Worm (Caenorhabditis elegans) whole organism, young adult: Measurements from ENCODE around the gene C49G7.7.

Experiments
- B0336.3 ChIP-seq: fragments of 200-800 bp; sonication (Bioruptor generic); IDR thresholded peaks from 2 replicates; pipeline ENCODE4 v1.3.6; 2022; ENCODE audit warnings: missing genetic modification characterization, missing compliant biosample characterization
- C17E4.6 ChIP-seq: fragments of 200-800 bp; sonication (Bioruptor generic); IDR thresholded peaks from 2 replicates; pipeline ENCODE4 v1.3.6; 2022; ENCODE audit warnings: missing genetic modification reagents, missing genetic modification characterization, missing compliant biosample characterization
- F22D6.2 ChIP-seq: sonication (generic microtip); optimal IDR thresholded peaks from 2 replicates; lab custom pipeline; 2016; ENCODE audit warnings: mild to moderate bottlenecking, missing genetic modification characterization, missing compliant biosample characterization
- T26A5.8 ChIP-seq: sonication (generic microtip); optimal IDR thresholded peaks from 2 replicates; lab custom pipeline; 2016; ENCODE audit warnings: missing genetic modification characterization, missing compliant biosample characterization
- Y56A3A.18 ChIP-seq: fragments of 200-800 bp; sonication (Bioruptor generic); IDR thresholded peaks from 2 replicates; pipeline ENCODE4 v1.3.6; 2022; ENCODE audit warnings: missing genetic modification reagents, missing genetic modification characterization, missing compliant biosample characterization
- Y67H2A.10 ChIP-seq: fragments of 200-800 bp; sonication (Bioruptor generic); conservative IDR thresholded peaks from 2 replicates; pipeline ENCODE4 v1.3.6; 2022; ENCODE audit warnings: missing genetic modification reagents, missing genetic modification characterization, missing compliant biosample characterization
- akir-1 ChIP-seq: fragments of 200-800 bp; sonication (Bioruptor generic); optimal IDR thresholded peaks from 2 replicates; lab custom pipeline; 2018; ENCODE audit warnings: mild to moderate bottlenecking, missing genetic modification characterization, moderate library complexity, missing compliant biosample characterization
- aptf-2 ChIP-seq: fragments of 200-800 bp; sonication (Bioruptor generic); conservative IDR thresholded peaks from 2 replicates; pipeline ENCODE4 v1.3.6; 2022; ENCODE audit warnings: missing genetic modification reagents, missing genetic modification characterization, missing compliant biosample characterization
- aptf-3 ChIP-seq: fragments of 200-800 bp; sonication (Bioruptor generic); IDR thresholded peaks from 2 replicates; pipeline ENCODE4 v1.3.6; 2022; ENCODE audit warnings: missing genetic modification characterization, missing compliant biosample characterization
- cebp-1 ChIP-seq, 2 experiments: fragments of 200-800 bp in 1 of 2; sonication (Bioruptor generic) in 1 of 2; sonication (generic microtip) in 1 of 2; IDR thresholded peaks in 1 of 2; optimal IDR thresholded peaks in 1 of 2; 2 replicates each; pipeline versions ENCODE4 v1.3.6 to Lab custom; 2017 to 2022; ENCODE audit warnings: missing compliant biosample characterization in 2 of 2, missing genetic modification characterization in 2 of 2, mild to moderate bottlenecking in 1 of 2, missing genetic modification reagents in 1 of 2, moderate library complexity in 1 of 2
- ceh-91 ChIP-seq: fragments of 200-800 bp; sonication (Bioruptor generic); IDR thresholded peaks from 2 replicates; pipeline ENCODE4 v1.3.6; 2022; ENCODE audit warnings: missing genetic modification reagents, missing genetic modification characterization, missing compliant biosample characterization
- dox-1 ChIP-seq: fragments of 200-800 bp; sonication (Bioruptor generic); IDR thresholded peaks from 2 replicates; pipeline ENCODE4 v1.3.6; 2022; ENCODE audit warnings: missing genetic modification reagents, missing genetic modification characterization, missing compliant biosample characterization
- egl-18 ChIP-seq: fragments of 200-800 bp; sonication (Bioruptor generic); IDR thresholded peaks from 2 replicates; pipeline ENCODE4 v1.3.6; 2022; ENCODE audit warnings: missing genetic modification reagents, missing genetic modification characterization, missing compliant biosample characterization
- egrh-3 ChIP-seq: fragments of 200-800 bp; sonication (Bioruptor generic); IDR thresholded peaks from 2 replicates; pipeline ENCODE4 v1.3.6; 2022; ENCODE audit warnings: missing genetic modification reagents, missing genetic modification characterization, missing compliant biosample characterization
- hlh-12 ChIP-seq: sonication (generic microtip); optimal IDR thresholded peaks from 2 replicates; lab custom pipeline; 2016; ENCODE audit warnings: missing genetic modification characterization, missing compliant biosample characterization
- hlh-26 ChIP-seq: fragments of 200-800 bp; sonication (Bioruptor generic); conservative IDR thresholded peaks from 2 replicates; pipeline ENCODE4 v1.3.6; 2022; ENCODE audit warnings: missing genetic modification reagents, missing genetic modification characterization, missing compliant biosample characterization
- hmg-1.2 ChIP-seq: fragments of 200-800 bp; sonication (Bioruptor generic); IDR thresholded peaks from 2 replicates; pipeline ENCODE4 v1.3.6; 2022; ENCODE audit warnings: missing genetic modification reagents, missing genetic modification characterization, missing compliant biosample characterization
- hmg-20 ChIP-seq: fragments of 200-800 bp; sonication (Bioruptor generic); IDR thresholded peaks from 2 replicates; pipeline ENCODE4 v1.3.6; 2022; ENCODE audit warnings: missing genetic modification reagents, missing genetic modification characterization, missing compliant biosample characterization
- let-526 ChIP-seq: fragments of 200-800 bp; sonication (Bioruptor generic); IDR thresholded peaks from 2 replicates; pipeline ENCODE4 v1.3.6; 2022; ENCODE audit warnings: missing genetic modification reagents, missing genetic modification characterization, missing compliant biosample characterization
- let-607 ChIP-seq, 2 experiments: fragments of 200-800 bp in 1 of 2; sonication (Bioruptor generic) in 1 of 2; sonication (generic microtip) in 1 of 2; optimal IDR thresholded peaks; 2 replicates each; lab custom pipeline; 2016 to 2018; ENCODE audit warnings: mild to moderate bottlenecking in 2 of 2, missing compliant biosample characterization in 2 of 2, missing genetic modification characterization in 2 of 2, moderate library complexity in 2 of 2, missing genotype in 1 of 2
- lin-26 ChIP-seq: fragments of 200-800 bp; sonication (Bioruptor generic); IDR thresholded peaks from 2 replicates; pipeline ENCODE4 v1.3.6; 2022; ENCODE audit warnings: missing genetic modification reagents, missing genetic modification characterization, missing compliant biosample characterization
- lin-35 ChIP-seq, 3 experiments: fragments of 150-350 bp in 2 of 3; sonication (generic microtip) in 1 of 3; optimal IDR thresholded peaks; 2 replicates each; lab custom pipeline; 2014 to 2018; ENCODE audit warnings: missing biosample characterization in 3 of 3, missing genetic modification characterization in 3 of 3, missing genetic modification reagents in 3 of 3
- lsl-1 ChIP-seq: fragments of 200-800 bp; sonication (Bioruptor generic); optimal IDR thresholded peaks from 2 replicates; lab custom pipeline; 2018; ENCODE audit warnings: mild to moderate bottlenecking, missing genetic modification characterization, moderate library complexity, missing compliant biosample characterization
- lsy-27 ChIP-seq: sonication (generic microtip); optimal IDR thresholded peaks from 2 replicates; lab custom pipeline; 2017; ENCODE audit warnings: missing genetic modification characterization, mild to moderate bottlenecking, missing compliant biosample characterization, antibody characterized with exemption, missing genotype, borderline replicate concordance; ENCODE audit not compliant: insufficient read depth
- madf-10 ChIP-seq: sonication (generic microtip); optimal IDR thresholded peaks from 2 replicates; lab custom pipeline; 2016; ENCODE audit warnings: mild to moderate bottlenecking, missing genetic modification characterization, missing compliant biosample characterization
- madf-6 ChIP-seq: fragments of 200-800 bp; sonication (Bioruptor generic); IDR thresholded peaks from 2 replicates; pipeline ENCODE4 v1.3.6; 2022; ENCODE audit warnings: missing genetic modification reagents, missing genetic modification characterization, missing compliant biosample characterization
- nhr-80 ChIP-seq: sonication (generic microtip); optimal IDR thresholded peaks from 2 replicates; lab custom pipeline; 2016; ENCODE audit warnings: missing genetic modification characterization, missing compliant biosample characterization
- nhr-90 ChIP-seq: sonication (generic microtip); optimal IDR thresholded peaks from 2 replicates; lab custom pipeline; 2016; ENCODE audit warnings: missing genotype, mild to moderate bottlenecking, missing genetic modification characterization, missing compliant biosample characterization
- pha-4 ChIP-seq: fragments of 150-350 bp; sonication (generic microtip); optimal IDR thresholded peaks from 2 replicates; lab custom pipeline; 2014; ENCODE audit warnings: missing biosample characterization, missing genetic modification reagents, missing genetic modification characterization
- rcor-1 ChIP-seq: fragments of 200-800 bp; sonication (Bioruptor generic); IDR thresholded peaks from 2 replicates; pipeline ENCODE4 v1.3.6; 2022; ENCODE audit warnings: missing genetic modification reagents, missing genetic modification characterization, missing compliant biosample characterization
- snpc-3.4 ChIP-seq: sonication (generic microtip); optimal IDR thresholded peaks from 2 replicates; lab custom pipeline; 2017; ENCODE audit warnings: missing genetic modification characterization, mild to moderate bottlenecking, missing compliant biosample characterization, antibody characterized with exemption, moderate library complexity, missing genotype, missing genetic modification reagents
- somi-1 ChIP-seq: fragments of 200-800 bp; sonication (Bioruptor generic); optimal IDR thresholded peaks from 2 replicates; lab custom pipeline; 2018; ENCODE audit warnings: mild to moderate bottlenecking, missing genetic modification characterization, missing compliant biosample characterization
- xnd-1 ChIP-seq: sonication (generic microtip); optimal IDR thresholded peaks from 2 replicates; lab custom pipeline; 2016; ENCODE audit warnings: missing genotype, missing genetic modification reagents, missing genetic modification characterization, missing compliant biosample characterization
- ztf-18 ChIP-seq: sonication (generic microtip); optimal IDR thresholded peaks from 2 replicates; lab custom pipeline; 2016; ENCODE audit warnings: missing genotype, mild to moderate bottlenecking, missing genetic modification characterization, missing compliant biosample characterization
- ztf-25 ChIP-seq: fragments of 200-800 bp; sonication (Bioruptor generic); IDR thresholded peaks from 2 replicates; pipeline ENCODE4 v1.3.6; 2022; ENCODE audit warnings: missing genetic modification reagents, missing genetic modification characterization, missing compliant biosample characterization
- ztf-28 ChIP-seq: fragments of 200-800 bp; sonication (Bioruptor generic); IDR thresholded peaks from 2 replicates; pipeline ENCODE4 v1.3.6; 2022; ENCODE audit warnings: missing genetic modification reagents, missing genetic modification characterization, missing compliant biosample characterization
- ztf-3 ChIP-seq: fragments of 200-800 bp; sonication (Bioruptor generic); optimal IDR thresholded peaks from 2 replicates; lab custom pipeline; 2018; ENCODE audit warnings: mild to moderate bottlenecking, missing genetic modification characterization, missing compliant biosample characterization

The C49G7.7 gene

ce11 chrV:4024777-4025176 lies 9.5 kb upstream of the C49G7.7 start, which contains the start of gene K09D9.1 (continued):
- TF ChIP-seq let-526 (GFP tag; lab: Robert Waterston, UW) = no peak
- no peak for TF ChIP-seq ztf-25 (GFP tag; lab: Robert Waterston, UW)
- no peak for TF ChIP-seq hlh-26 (GFP tag; lab: Robert Waterston, UW)
- TF ChIP-seq pha-4 (tag; lab: Kevin White, UChicago) = peak; percentile 63
- TF ChIP-seq Y56A3A.18 = no peak
- TF ChIP-seq madf-10 = no peak
- TF ChIP-seq Y67H2A.10 = no peak
- TF ChIP-seq lin-26 = no peak
- TF ChIP-seq lsy-27 = no peak
- TF ChIP-seq nhr-90 (tag; lab: Kevin White, UChicago) = no peak
- TF ChIP-seq snpc-3.4 (tag; lab: Kevin White, UChicago) = no peak

ce11 chrV:4029627-4030026 lies 4.6 kb upstream of the C49G7.7 start:
- 0 out of 2 replicates have a peak, but pooled peaks have one; percentile 18 for TF ChIP-seq egrh-3 (GFP tag; lab: Robert Waterston, UW)
- no peak for TF ChIP-seq ztf-18 (tag; lab: Kevin White, UChicago)
- no peak for TF ChIP-seq T26A5.8 (tag; lab: Kevin White, UChicago)
- no peak for TF ChIP-seq lsy-27
- no peak for TF ChIP-seq hmg-20
- TF ChIP-seq F22D6.2 (tag; lab: Kevin White, UChicago) = no peak
- no peak for TF ChIP-seq akir-1 (GFP tag; lab: Kevin White, UChicago)
- TF ChIP-seq egl-18 (GFP tag; lab: Robert Waterston, UW) = no peak
- TF ChIP-seq aptf-2 = peak; percentile 95
- no peak for TF ChIP-seq ztf-3 (GFP tag; lab: Kevin White, UChicago)
- TF ChIP-seq ceh-91 (GFP tag; lab: Robert Waterston, UW) = no peak
- no peak for TF ChIP-seq lsl-1 (GFP tag; lab: Kevin White, UChicago)
- 0 out of 2 replicates have a peak, but pooled peaks have one; percentile 11 for TF ChIP-seq Y56A3A.18
- TF ChIP-seq ztf-28 (GFP tag; lab: Robert Waterston, UW) = no peak
- no peak for TF ChIP-seq xnd-1
- TF ChIP-seq rcor-1 = no peak
- 0 out of 2 replicates have a peak, but pooled peaks have one; percentile 16 for TF ChIP-seq B0336.3 (GFP tag; lab: Robert Waterston, UW)
- TF ChIP-seq hlh-12 (tag; lab: Kevin White, UChicago) = no peak
- TF ChIP-seq somi-1 (GFP tag; lab: Kevin White, UChicago) = no peak
- TF ChIP-seq cebp-1 (GFP tag; IDR thresholded peaks at IDR 0.05; lab: Robert Waterston, UW) = no peak
- peak; percentile 16 for TF ChIP-seq cebp-1 (tag; optimal IDR thresholded peaks at IDR 0.05; lab: Kevin White, UChicago)
- peak; percentile 50; the same call in 1 of the 2 replicates for TF ChIP-seq aptf-3 (GFP tag; lab: Robert Waterston, UW)
- no peak for TF ChIP-seq let-607 (tag; optimal IDR thresholded peaks at IDR 0.05; lab: Kevin White, UChicago)
- peak; percentile 20 for TF ChIP-seq nhr-80 (tag; lab: Kevin White, UChicago)
- 0 out of 2 replicates have a peak, but pooled peaks have one; percentile 14 for TF ChIP-seq madf-6
- TF ChIP-seq hmg-1.2 (GFP tag; lab: Robert Waterston, UW) = peak; percentile 74; the same call in 1 of the 2 replicates
- TF ChIP-seq C17E4.6 (GFP tag; lab: Robert Waterston, UW) = no peak
- no peak for TF ChIP-seq dox-1 (GFP tag; lab: Robert Waterston, UW)

ce11 chrV:4031319-4031718 lies 3.0 kb upstream of the C49G7.7 start, which contains the start of gene cyp-35A4:
Gene cyp-35A4 (plus strand): TSS chrV:4031619.
- TF ChIP-seq lin-35 (GFP tag; optimal IDR thresholded peaks at IDR 0.05; lab: Kevin White, UChicago) (no peak), T26A5.8 (tag; lab: Kevin White, UChicago) (no peak), Y56A3A.18 (no peak)
